Worm (Caenorhabditis elegans): ENCODE results near the gene srx-118.

The srx-118 gene

DNA sequence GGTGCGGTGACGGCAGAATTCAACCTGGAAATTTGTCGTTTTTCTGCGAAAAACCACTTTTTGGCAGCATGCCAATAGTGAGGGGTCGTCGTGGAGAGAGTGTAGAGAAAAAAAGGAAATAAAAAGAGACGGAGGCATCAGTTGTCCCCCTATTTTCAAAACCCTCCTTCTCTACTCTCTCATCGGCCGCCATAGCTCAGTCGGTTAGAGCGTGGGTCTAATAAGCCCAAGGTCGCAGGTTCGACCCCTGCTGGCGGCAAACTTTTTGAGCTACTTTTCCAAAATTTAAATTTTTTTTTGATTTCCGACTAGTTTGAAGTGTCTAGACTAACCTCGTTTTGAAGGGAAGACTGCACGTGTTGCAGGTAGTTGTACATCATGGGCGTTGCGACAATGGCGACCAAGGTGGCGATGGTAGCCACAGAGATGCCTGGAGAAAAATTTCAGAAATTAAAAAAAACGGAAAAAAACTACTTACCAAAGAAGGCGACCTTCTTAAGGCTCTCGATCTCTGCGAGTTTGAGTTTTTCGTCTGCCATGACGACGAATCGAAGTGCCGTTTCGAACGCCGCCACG is 31.0 kb upstream of the srx-118 start, which contains the start of gene col-85 (continued):
- TF ChIP-seq mcd-1 (GFP tag; IDR thresholded peaks at IDR 0.05), result peak; percentile 86
- TF ChIP-seq chd-7 (tag; optimal IDR thresholded peaks at IDR 0.05), result peak; percentile 87
- peak; percentile 52; the same call in 1 of the 2 replicates for TF ChIP-seq hsf-1 (GFP tag; IDR thresholded peaks at IDR 0.05)
- TF ChIP-seq ceh-79 (tag; optimal IDR thresholded peaks at IDR 0.05), result peak; percentile 23
- TF ChIP-seq sptf-2 (GFP tag; optimal IDR thresholded peaks at IDR 0.05), result peak; percentile 42
- TF ChIP-seq ztf-28 (GFP tag; IDR thresholded peaks at IDR 0.05), result peak; percentile 81
- peak; percentile 87 for TF ChIP-seq fkh-3 (tag; optimal IDR thresholded peaks at IDR 0.05)
- TF ChIP-seq F39B2.1 (GFP tag; IDR thresholded peaks at IDR 0.05), result no peak
- peak; percentile 78 for TF ChIP-seq ceh-100 (GFP tag; IDR thresholded peaks at IDR 0.05)
- 0 out of 2 replicates have a peak, but pooled peaks have one; percentile 35 for TF ChIP-seq let-526 (GFP tag; IDR thresholded peaks at IDR 0.05)
- no peak for TF ChIP-seq egrh-3 (GFP tag; IDR thresholded peaks at IDR 0.05)
- TF ChIP-seq F57C9.4 (tag; optimal IDR thresholded peaks at IDR 0.05), result no peak
- 0 out of 2 replicates have a peak, but pooled peaks have one; percentile 77 for TF ChIP-seq bed-1 (GFP tag; IDR thresholded peaks at IDR 0.05)
- TF ChIP-seq rcor-1 (GFP tag; IDR thresholded peaks at IDR 0.05), result peak; percentile 85
- TF ChIP-seq nhr-80 (tag; optimal IDR thresholded peaks at IDR 0.05), result peak; percentile 39
- TF ChIP-seq F37B4.10 (GFP tag; IDR thresholded peaks at IDR 0.05), result 0 out of 2 replicates have a peak, but pooled peaks have one; percentile 86
- peak; percentile 78 for TF ChIP-seq lin-54 (GFP tag; optimal IDR thresholded peaks at IDR 0.05)
- peak; percentile 95 for TF ChIP-seq tbp1 (GFP tag; optimal IDR thresholded peaks at IDR 0.05)
- TF ChIP-seq lag-1 (GFP tag; IDR thresholded peaks at IDR 0.05), result no peak
- no peak for TF ChIP-seq sdz-38 (tag; optimal IDR thresholded peaks at IDR 0.05)
- TF ChIP-seq bed-2 (GFP tag; IDR thresholded peaks at IDR 0.05), result no peak
- TF ChIP-seq pbrm-1 (GFP tag; IDR thresholded peaks at IDR 0.05), result peak; percentile 92
- TF ChIP-seq lsl-1 (GFP tag; optimal IDR thresholded peaks at IDR 0.05), result peak; percentile 53
- peak; percentile 93 for TF ChIP-seq nfyb-1 (GFP tag; IDR thresholded peaks at IDR 0.05)
- TF ChIP-seq Y53G8AR.9 (GFP tag; conservative IDR thresholded peaks at IDR 0.05), result peak; percentile 79
- peak; percentile 95 for TF ChIP-seq dox-1 (GFP tag; IDR thresholded peaks at IDR 0.05)
- peak; percentile 88 for TF ChIP-seq mxl-1 (tag; optimal IDR thresholded peaks at IDR 0.05)
- peak; percentile 72 for TF ChIP-seq nhr-27 (tag; optimal IDR thresholded peaks at IDR 0.05)
- 0 out of 2 replicates have a peak, but pooled peaks have one; percentile 41 for TF ChIP-seq nfya-2 (GFP tag; IDR thresholded peaks at IDR 0.05)
- TF ChIP-seq ceh-40 (GFP tag; IDR thresholded peaks at IDR 0.05), result peak; percentile 82
- peak; percentile 93 for TF ChIP-seq ceh-58 (GFP tag; IDR thresholded peaks at IDR 0.05)
- peak; percentile 97 for TF ChIP-seq rpc-1 (optimal IDR thresholded peaks at IDR 0.05)
- peak; percentile 93 for TF ChIP-seq rpc-1 (tag; optimal IDR thresholded peaks at IDR 0.05)
- TF ChIP-seq B0261.1 (tag; optimal IDR thresholded peaks at IDR 0.05), result peak; percentile 99

- TF ChIP-seq Y67H2A.10 (GFP tag; conservative IDR thresholded peaks at IDR 0.05) (no peak), ztf-3 (GFP tag; optimal IDR thresholded peaks at IDR 0.05) (no peak), snpc-1.1 (tag; optimal IDR thresholded peaks at IDR 0.05; ENCODE audit: insufficient read depth) (no peak), cebp-2 (GFP tag; IDR thresholded peaks at IDR 0.05) (no peak), let-607 (tag; optimal IDR thresholded peaks at IDR 0.05) (no peak), F49E8.2 (tag; optimal IDR thresholded peaks at IDR 0.05; ENCODE audit: insufficient read depth) (no peak), attf-5 (GFP tag; optimal IDR thresholded peaks at IDR 0.05) (no peak), F33H1.4 (GFP tag; IDR thresholded peaks at IDR 0.05) (no peak), fkh-3 (tag; optimal IDR thresholded peaks at IDR 0.05) (no peak)
These were observed 28.6 kb upstream of the srx-118 start, which contains the start of gene T21B4.3 for ce11 chrII:12496981-12497380. T21B4.3 (minus strand) TSS chrII:12497081.
